Fruit fly (Drosophila melanogaster) whole organism, embryonic: Measurements from ENCODE around the gene bon.

ENCODE experiments used
- Atf-2 ChIP-seq: fragments of 200-800 bp; sonication (Bioruptor generic); optimal IDR thresholded peaks from 2 replicates; lab custom pipeline; 2016; ENCODE audit warnings: missing biosample characterization, missing genetic modification characterization
- CG1024 ChIP-seq: fragments of 200-800 bp; sonication (Bioruptor generic); IDR thresholded peaks from 2 replicates; pipeline ENCODE4 v1.3.6; 2022; ENCODE audit warnings: missing biosample characterization, missing genetic modification characterization
- CG4328 ChIP-seq: fragments of 200-800 bp; sonication (Bioruptor generic); optimal IDR thresholded peaks from 3 replicates; lab custom pipeline; 2017; ENCODE audit warnings: missing biosample characterization, missing genetic modification reagents, missing genetic modification characterization
- CG4820 ChIP-seq: fragments of 200-800 bp; sonication (Bioruptor generic); optimal IDR thresholded peaks from 3 replicates; lab custom pipeline; 2016; ENCODE audit warnings: missing biosample characterization, missing genetic modification characterization
- CG6689 ChIP-seq: fragments of 200-800 bp; sonication (Bioruptor generic); IDR thresholded peaks from 2 replicates; pipeline ENCODE4 v1.3.6; 2022; ENCODE audit warnings: missing biosample characterization, missing genetic modification characterization
- cas ChIP-seq: fragments of 200-800 bp; sonication (Bioruptor generic); IDR thresholded peaks from 2 replicates; pipeline ENCODE4 v1.3.6; 2022; ENCODE audit warnings: missing biosample characterization, missing genetic modification characterization
- chn ChIP-seq: fragments of 200-800 bp; sonication (Bioruptor generic); optimal IDR thresholded peaks from 2 replicates; lab custom pipeline; 2016; ENCODE audit warnings: missing biosample characterization, missing genetic modification characterization
- org-1 ChIP-seq: fragments of 200-800 bp; sonication (Bioruptor generic); optimal IDR thresholded peaks from 2 replicates; lab custom pipeline; 2017; ENCODE audit warnings: missing biosample characterization, missing genetic modification characterization

dm6 chr3R:20586409-20586808 is 6.5 kb upstream of the bon start:
- TF ChIP-seq CG6689 (GFP tag; lab: Robert Waterston, UW) = no peak
- TF ChIP-seq chn (GFP tag; lab: Kevin White, UChicago) = no peak
- no peak for TF ChIP-seq CG1024 (GFP tag; lab: Robert Waterston, UW)
- no peak for TF ChIP-seq CG4820 (GFP tag; lab: Kevin White, UChicago)
- no peak for TF ChIP-seq org-1 (GFP tag; lab: Kevin White, UChicago)
- TF ChIP-seq Atf-2 (GFP tag; lab: Kevin White, UChicago) = no peak
- no peak for TF ChIP-seq CG4328
- TF ChIP-seq cas (GFP tag; lab: Robert Waterston, UW) = no peak
